Worm (Caenorhabditis elegans) whole organism, young adult: ENCODE results near the gene djr-1.1.
"Not testable (repeated sequence)": the region's sequence is repeated elsewhere in the genome, so short reads cannot be mapped to it uniquely, and the experiment has no call there.

ENCODE experiments used
- B0019.2 ChIP-seq: fragments of 200-800 bp; sonication (Bioruptor generic); conservative IDR thresholded peaks from 2 replicates; pipeline ENCODE4 v1.3.6; 2022; ENCODE audit warnings: missing genetic modification reagents, missing genetic modification characterization, missing compliant biosample characterization
- B0336.3 ChIP-seq: fragments of 200-800 bp; sonication (Bioruptor generic); IDR thresholded peaks from 2 replicates; pipeline ENCODE4 v1.3.6; 2022; ENCODE audit warnings: missing genetic modification characterization, missing compliant biosample characterization
- F10E7.11 ChIP-seq: sonication (generic microtip); optimal IDR thresholded peaks from 2 replicates; lab custom pipeline; 2017; ENCODE audit warnings: mild to moderate bottlenecking, missing genetic modification characterization, moderate library complexity, missing compliant biosample characterization
- F22D6.2 ChIP-seq: sonication (generic microtip); optimal IDR thresholded peaks from 2 replicates; lab custom pipeline; 2016; ENCODE audit warnings: mild to moderate bottlenecking, missing genetic modification characterization, missing compliant biosample characterization
- F39B2.1 ChIP-seq: fragments of 200-800 bp; sonication (Bioruptor generic); IDR thresholded peaks from 2 replicates; pipeline ENCODE4 v1.3.6; 2022; ENCODE audit warnings: missing genetic modification reagents, missing genetic modification characterization, missing compliant biosample characterization
- F52B5.7 ChIP-seq: sonication (generic microtip); optimal IDR thresholded peaks from 2 replicates; lab custom pipeline; 2016; ENCODE audit warnings: mild to moderate bottlenecking, missing genetic modification characterization, missing compliant biosample characterization
- K12H6.12 ChIP-seq: fragments of 200-800 bp; sonication (Bioruptor generic); optimal IDR thresholded peaks from 2 replicates; lab custom pipeline; 2018; ENCODE audit warnings: mild to moderate bottlenecking, missing genetic modification characterization, missing compliant biosample characterization
- Y79H2A.3 ChIP-seq: fragments of 200-800 bp; sonication (Bioruptor generic); conservative IDR thresholded peaks from 2 replicates; pipeline ENCODE4 v1.3.6; 2022; ENCODE audit warnings: missing genetic modification reagents, missing genetic modification characterization, missing compliant biosample characterization
- ZK185.1 ChIP-seq: sonication (generic microtip); optimal IDR thresholded peaks from 2 replicates; lab custom pipeline; 2016; ENCODE audit warnings: mild to moderate bottlenecking, missing genetic modification characterization, missing compliant biosample characterization; ENCODE audit not compliant: poor library complexity, severe bottlenecking
- akir-1 ChIP-seq: fragments of 200-800 bp; sonication (Bioruptor generic); optimal IDR thresholded peaks from 2 replicates; lab custom pipeline; 2018; ENCODE audit warnings: mild to moderate bottlenecking, missing genetic modification characterization, moderate library complexity, missing compliant biosample characterization
- atf-7 ChIP-seq: sonication (generic microtip); optimal IDR thresholded peaks from 2 replicates; lab custom pipeline; 2017; ENCODE audit warnings: mild to moderate bottlenecking, missing genetic modification characterization, missing compliant biosample characterization
- attf-5 ChIP-seq: fragments of 200-800 bp; sonication (Bioruptor generic); optimal IDR thresholded peaks from 2 replicates; lab custom pipeline; 2018; ENCODE audit warnings: mild to moderate bottlenecking, missing genetic modification characterization, missing compliant biosample characterization
- bed-2 ChIP-seq: fragments of 200-800 bp; sonication (Bioruptor generic); IDR thresholded peaks from 2 replicates; pipeline ENCODE4 v1.3.6; 2022; ENCODE audit warnings: missing genetic modification reagents, missing genetic modification characterization, missing compliant biosample characterization
- ceh-100 ChIP-seq: fragments of 200-800 bp; sonication (Bioruptor generic); IDR thresholded peaks from 2 replicates; pipeline ENCODE4 v1.3.6; 2022; ENCODE audit warnings: missing genetic modification reagents, missing genetic modification characterization, missing compliant biosample characterization
- ceh-27 ChIP-seq: fragments of 200-800 bp; sonication (Bioruptor generic); optimal IDR thresholded peaks from 2 replicates; lab custom pipeline; 2018; ENCODE audit warnings: mild to moderate bottlenecking, missing genetic modification characterization, moderate library complexity, missing compliant biosample characterization
- ceh-58 ChIP-seq: fragments of 200-800 bp; sonication (Bioruptor generic); IDR thresholded peaks from 2 replicates; pipeline ENCODE4 v1.3.6; 2022; ENCODE audit warnings: missing genetic modification characterization, missing compliant biosample characterization
- dox-1 ChIP-seq: fragments of 200-800 bp; sonication (Bioruptor generic); IDR thresholded peaks from 2 replicates; pipeline ENCODE4 v1.3.6; 2022; ENCODE audit warnings: missing genetic modification reagents, missing genetic modification characterization, missing compliant biosample characterization
- dpl-1 ChIP-seq: fragments of 150-350 bp; optimal IDR thresholded peaks from 2 replicates; lab custom pipeline; 2014; ENCODE audit warnings: missing biosample characterization, missing genetic modification reagents, missing genetic modification characterization
- egrh-3 ChIP-seq: fragments of 200-800 bp; sonication (Bioruptor generic); IDR thresholded peaks from 2 replicates; pipeline ENCODE4 v1.3.6; 2022; ENCODE audit warnings: missing genetic modification reagents, missing genetic modification characterization, missing compliant biosample characterization
- ekl-4 ChIP-seq: fragments of 200-800 bp; sonication (Bioruptor generic); IDR thresholded peaks from 2 replicates; pipeline ENCODE4 v1.3.6; 2022; ENCODE audit warnings: missing genetic modification reagents, missing genetic modification characterization, missing compliant biosample characterization
- ets-4 ChIP-seq: fragments of 200-800 bp; sonication (Bioruptor generic); optimal IDR thresholded peaks from 2 replicates; lab custom pipeline; 2018; ENCODE audit warnings: mild to moderate bottlenecking, missing genetic modification characterization, missing compliant biosample characterization
- gei-17 ChIP-seq: fragments of 200-800 bp; sonication (Bioruptor generic); optimal IDR thresholded peaks from 2 replicates; lab custom pipeline; 2018; ENCODE audit warnings: mild to moderate bottlenecking, missing genetic modification characterization, missing compliant biosample characterization
- hmg-1.2 ChIP-seq: fragments of 200-800 bp; sonication (Bioruptor generic); IDR thresholded peaks from 2 replicates; pipeline ENCODE4 v1.3.6; 2022; ENCODE audit warnings: missing genetic modification reagents, missing genetic modification characterization, missing compliant biosample characterization
- lin-35 ChIP-seq, 3 experiments: fragments of 150-350 bp in 2 of 3; sonication (generic microtip) in 1 of 3; optimal IDR thresholded peaks; 2 replicates each; lab custom pipeline; 2014 to 2018; ENCODE audit warnings: missing biosample characterization in 3 of 3, missing genetic modification characterization in 3 of 3, missing genetic modification reagents in 3 of 3
- lsl-1 ChIP-seq: fragments of 200-800 bp; sonication (Bioruptor generic); optimal IDR thresholded peaks from 2 replicates; lab custom pipeline; 2018; ENCODE audit warnings: mild to moderate bottlenecking, missing genetic modification characterization, moderate library complexity, missing compliant biosample characterization
- madf-3 ChIP-seq: fragments of 200-800 bp; sonication (Bioruptor generic); IDR thresholded peaks from 2 replicates; pipeline ENCODE4 v1.3.6; 2022; ENCODE audit warnings: missing genetic modification reagents, missing genetic modification characterization, missing compliant biosample characterization
- madf-6 ChIP-seq: fragments of 200-800 bp; sonication (Bioruptor generic); IDR thresholded peaks from 2 replicates; pipeline ENCODE4 v1.3.6; 2022; ENCODE audit warnings: missing genetic modification reagents, missing genetic modification characterization, missing compliant biosample characterization
- mel-28 ChIP-seq: sonication (generic microtip); optimal IDR thresholded peaks from 2 replicates; lab custom pipeline; 2016; ENCODE audit warnings: borderline replicate concordance, mild to moderate bottlenecking, missing genetic modification characterization, missing compliant biosample characterization
- nfyb-1 ChIP-seq: fragments of 200-800 bp; sonication (Bioruptor generic); IDR thresholded peaks from 2 replicates; pipeline ENCODE4 v1.3.6; 2022; ENCODE audit warnings: missing genetic modification reagents, missing genetic modification characterization, missing compliant biosample characterization
- snpc-1.3 ChIP-seq: sonication (generic microtip); optimal IDR thresholded peaks from 2 replicates; lab custom pipeline; 2017; ENCODE audit warnings: missing genetic modification characterization, mild to moderate bottlenecking, missing compliant biosample characterization, antibody characterized with exemption, moderate library complexity, missing genotype, missing genetic modification reagents; ENCODE audit not compliant: insufficient read depth
- tbp1 ChIP-seq: fragments of 200-800 bp; sonication (Bioruptor generic); optimal IDR thresholded peaks from 2 replicates; lab custom pipeline; 2018; ENCODE audit warnings: mild to moderate bottlenecking, missing genetic modification characterization, missing compliant biosample characterization
- tlf-1 ChIP-seq: fragments of 200-800 bp; sonication (Bioruptor generic); optimal IDR thresholded peaks from 2 replicates; lab custom pipeline; 2018; ENCODE audit warnings: mild to moderate bottlenecking, missing genetic modification characterization, missing compliant biosample characterization
- ztf-3 ChIP-seq: fragments of 200-800 bp; sonication (Bioruptor generic); optimal IDR thresholded peaks from 2 replicates; lab custom pipeline; 2018; ENCODE audit warnings: mild to moderate bottlenecking, missing genetic modification characterization, missing compliant biosample characterization

The djr-1.1 gene

ce11 chrII:312110-312509 is 21.7 kb downstream of the djr-1.1 start, which contains the start of gene mps-2:
Gene mps-2 (minus strand): TSS chrII:312210.
- TF ChIP-seq ceh-58 (GFP tag; lab: Robert Waterston, UW); akir-1 (GFP tag; lab: Kevin White, UChicago); B0019.2 (GFP tag; lab: Robert Waterston, UW): not testable (repeated sequence)
- TF ChIP-seq, all 124 proteins: peak for 0; not testable (repeated sequence) for 124

- TF ChIP-seq nfyb-1 (GFP tag; lab: Robert Waterston, UW) (no peak), dpl-1 (no peak)
Observed at ce11 chrII:313540-313939, 23.2 kb downstream of the djr-1.1 start.

ce11 chrII:319459-319858 is 29.1 kb downstream of the djr-1.1 start, which contains the start of gene far-7:
Gene far-7 (plus strand): TSS chrII:319789.
- TF ChIP-seq mel-28 (tag; lab: Kevin White, UChicago) (no peak), tbp1 (GFP tag; lab: Kevin White, UChicago) (no peak), egrh-3 (GFP tag; lab: Robert Waterston, UW) (no peak), madf-6 (GFP tag; lab: Robert Waterston, UW) (no peak), atf-7 (tag; lab: Kevin White, UChicago) (no peak)
- TF ChIP-seq, all 124 proteins: peak for 0

- no peak for TF ChIP-seq egrh-3 (GFP tag; lab: Robert Waterston, UW)
- no peak for TF ChIP-seq Y79H2A.3 (GFP tag; lab: Robert Waterston, UW)
- TF ChIP-seq hmg-1.2 (GFP tag; lab: Robert Waterston, UW), result 0 out of 2 replicates have a peak, but pooled peaks have one; percentile 19
- no peak for TF ChIP-seq ceh-100 (GFP tag; lab: Robert Waterston, UW)
Observed at ce11 chrII:320783-321182, 30.4 kb downstream of the djr-1.1 start.

ce11 chrII:321183-321582 is 30.8 kb downstream of the djr-1.1 start:
- TF ChIP-seq ets-4 (GFP tag; lab: Kevin White, UChicago), result no peak
- no peak for TF ChIP-seq lsl-1 (GFP tag; lab: Kevin White, UChicago)
- TF ChIP-seq F22D6.2 (tag; lab: Kevin White, UChicago), result no peak
- TF ChIP-seq ztf-3 (GFP tag; lab: Kevin White, UChicago), result no peak
- no peak for TF ChIP-seq gei-17 (GFP tag; lab: Kevin White, UChicago)
- no peak for TF ChIP-seq dox-1
- TF ChIP-seq F39B2.1, result no peak
- TF ChIP-seq B0336.3 (GFP tag; lab: Robert Waterston, UW), result 0 out of 2 replicates have a peak, but pooled peaks have one; percentile 13
- TF ChIP-seq ZK185.1 (tag; lab: Kevin White, UChicago), result no peak
- no peak for TF ChIP-seq madf-3 (GFP tag; lab: Robert Waterston, UW)
- TF ChIP-seq snpc-1.3 (tag; lab: Kevin White, UChicago), result no peak
- TF ChIP-seq hmg-1.2 (GFP tag; lab: Robert Waterston, UW), result 0 out of 2 replicates have a peak, but pooled peaks have one; percentile 2
- TF ChIP-seq bed-2, result no peak

- peak; percentile 31 for TF ChIP-seq ceh-27 (GFP tag; lab: Kevin White, UChicago)
- peak; percentile 37 for TF ChIP-seq K12H6.12 (tag; lab: Kevin White, UChicago)
- TF ChIP-seq lin-35 (GFP tag; optimal IDR thresholded peaks at IDR 0.05; lab: Kevin White, UChicago), result peak in 1 of 3 experiments; percentile 30
- peak; percentile 3 for TF ChIP-seq attf-5
- no peak for TF ChIP-seq F52B5.7 (tag; lab: Kevin White, UChicago)
- no peak for TF ChIP-seq ekl-4 (GFP tag; lab: Robert Waterston, UW)
- TF ChIP-seq tlf-1 (GFP tag; lab: Kevin White, UChicago), result no peak
- TF ChIP-seq F10E7.11 (tag; lab: Kevin White, UChicago), result no peak
- TF ChIP-seq hmg-1.2 (GFP tag; lab: Robert Waterston, UW), result peak; percentile 16; the same call in 1 of the 2 replicates
Observed at ce11 chrII:323048-323776, 32.8 kb downstream of the djr-1.1 start, which contains the start of gene K01A2.10. Gene K01A2.10 (minus strand): TSS chrII:323098.
